Worm (Caenorhabditis elegans) whole organism, L3 larva: ENCODE data around the gene bath-24.

ENCODE experiments used
- aly-2 ChIP-seq: fragments of 150-350 bp; optimal IDR thresholded peaks from 2 replicates; lab custom pipeline; 2014; ENCODE audit warnings: missing biosample characterization, missing genetic modification characterization
- ama-1 ChIP-seq: fragments of 150-350 bp; optimal IDR thresholded peaks from 2 replicates; lab custom pipeline; 2018
- ceh-16 ChIP-seq: sonication (generic microtip); optimal IDR thresholded peaks from 2 replicates; lab custom pipeline; 2017; ENCODE audit warnings: missing biosample characterization, missing genetic modification characterization
- egl-5 ChIP-seq: fragments of 150-350 bp; optimal IDR thresholded peaks from 2 replicates; lab custom pipeline; 2017; ENCODE audit warnings: missing biosample characterization, missing genetic modification reagents, missing genetic modification characterization, inconsistent platforms
- nhr-23 ChIP-seq: fragments of 150-350 bp; optimal IDR thresholded peaks from 2 replicates; lab custom pipeline; 2014; ENCODE audit warnings: missing biosample characterization, missing genetic modification reagents, missing genetic modification characterization
- pha-4 ChIP-seq: fragments of 150-350 bp; optimal IDR thresholded peaks from 2 replicates; lab custom pipeline; 2014; ENCODE audit warnings: missing biosample characterization, missing genetic modification reagents, missing genetic modification characterization
- skn-1 ChIP-seq: fragments of 150-350 bp; optimal IDR thresholded peaks from 2 replicates; lab custom pipeline; 2014; ENCODE audit warnings: missing biosample characterization, missing genetic modification characterization
- unc-39 ChIP-seq: sonication (generic microtip); optimal IDR thresholded peaks from 4 replicates; lab custom pipeline; 2017; ENCODE audit warnings: missing biosample characterization, missing genetic modification characterization
- unc-62 ChIP-seq: fragments of 150-350 bp; sonication (generic microtip); optimal IDR thresholded peaks from 4 replicates; lab custom pipeline; 2014; ENCODE audit warnings: missing biosample characterization, missing genetic modification reagents, missing genetic modification characterization

ce11 chrII:2076467-2076866, 31.1 kb upstream of the bath-24 start:
- TF ChIP-seq egl-5 (tag; lab: Kevin White, UChicago) (no peak), aly-2 (tag; lab: Kevin White, UChicago) (no peak), unc-62 (GFP tag; lab: Kevin White, UChicago) (no peak), pha-4 (tag; lab: Kevin White, UChicago) (no peak), skn-1 (tag; lab: Kevin White, UChicago) (no peak), ceh-16 (tag; lab: Kevin White, UChicago) (no peak), ama-1 (lab: Kevin White, UChicago) (no peak), nhr-23 (tag; lab: Kevin White, UChicago) (no peak), unc-39 (tag; lab: Kevin White, UChicago) (no peak)
